ENCODE assay signal across 2 fruit fly cellular contexts in the genomic region with DNA sequence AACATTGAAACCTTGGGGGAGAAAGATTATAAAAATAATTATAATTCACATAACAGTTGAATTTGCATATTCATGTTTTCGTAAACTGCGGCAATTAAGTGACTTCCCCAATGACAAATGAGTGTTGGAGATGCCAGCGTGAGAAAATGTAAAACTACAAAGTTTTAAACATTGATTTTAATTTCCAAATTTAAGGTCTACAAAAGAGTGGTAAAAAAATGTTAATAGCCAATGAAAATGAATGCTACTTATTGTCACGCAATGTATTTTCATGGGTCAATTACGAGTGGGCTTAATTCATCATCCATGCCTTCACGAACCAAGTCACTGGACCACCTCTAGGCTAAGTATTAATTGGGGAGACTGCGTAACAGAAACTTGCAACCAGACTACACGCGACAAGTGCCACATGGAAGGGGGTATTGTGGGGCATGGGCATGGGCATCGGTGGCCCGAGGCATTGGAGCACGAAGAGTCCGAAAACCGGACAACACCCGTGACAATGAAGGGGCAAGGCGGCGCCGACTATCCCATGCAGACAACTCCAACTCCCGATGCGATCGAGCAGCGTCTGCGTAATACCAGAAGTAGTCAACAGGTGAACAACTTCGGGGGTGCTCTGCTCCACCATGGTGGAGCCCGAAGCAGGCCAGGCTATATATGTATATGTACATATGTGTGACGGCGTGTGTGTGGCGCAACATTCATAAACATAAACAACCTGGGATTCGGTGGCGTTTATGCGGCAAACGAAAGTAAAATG.
TF ChIP-seq lines count a peak whose summit lies in the region.

No protein-coding gene starts in this region.

TF ChIP-seq in whole organism, embryonic, 481 proteins besides CTCF, POLR2A, EP300 and RAD21 (continued from another document and continues in another):
- peak; percentile 3 for TF ChIP-seq Sry-β (GFP tag; optimal IDR thresholded peaks at IDR 0.05; lab: Kevin White, UChicago)
- no peak for TF ChIP-seq CG10979 (tag; optimal IDR thresholded peaks at IDR 0.05; lab: Kevin White, UChicago)
- no peak for TF ChIP-seq peb (GFP tag; IDR thresholded peaks at IDR 0.05; lab: Robert Waterston, UW)
- no peak for TF ChIP-seq mam (GFP tag; optimal IDR thresholded peaks at IDR 0.05; lab: Kevin White, UChicago)
- no peak for TF ChIP-seq Dfd (GFP tag; optimal IDR thresholded peaks at IDR 0.05; lab: Kevin White, UChicago)
- no peak for TF ChIP-seq CG30431 (GFP tag; optimal IDR thresholded peaks at IDR 0.05; lab: Kevin White, UChicago)
- TF ChIP-seq ken (GFP tag; IDR thresholded peaks at IDR 0.05; lab: Robert Waterston, UW): no peak
- TF ChIP-seq nom (GFP tag; optimal IDR thresholded peaks at IDR 0.05; lab: Kevin White, UChicago): no peak
- no peak for TF ChIP-seq schlank (tag; optimal IDR thresholded peaks at IDR 0.05; lab: Kevin White, UChicago)
- TF ChIP-seq CG10543 (GFP tag; optimal IDR thresholded peaks at IDR 0.05; lab: Kevin White, UChicago): peak; percentile 7
- TF ChIP-seq CG9817 (tag; optimal IDR thresholded peaks at IDR 0.05; lab: Kevin White, UChicago): no peak
- TF ChIP-seq CG17612 (GFP tag; IDR thresholded peaks at IDR 0.05; lab: Robert Waterston, UW): no peak
- peak; percentile 72 for TF ChIP-seq sens (GFP tag; lab: Kevin White, UChicago)
- TF ChIP-seq Eip74EF (GFP tag; optimal IDR thresholded peaks at IDR 0.05; lab: Kevin White, UChicago): no peak
- no peak for TF ChIP-seq lola (GFP tag; optimal IDR thresholded peaks at IDR 0.05; lab: Kevin White, UChicago)
- no peak for TF ChIP-seq rib (GFP tag; IDR thresholded peaks at IDR 0.05; lab: Robert Waterston, UW)
- no peak for TF ChIP-seq sob (GFP tag; IDR thresholded peaks at IDR 0.05; lab: Robert Waterston, UW)
- no peak for TF ChIP-seq tio (GFP tag; optimal IDR thresholded peaks at IDR 0.05; lab: Kevin White, UChicago)
- TF ChIP-seq knrl (GFP tag; IDR thresholded peaks at IDR 0.05; lab: Robert Waterston, UW; ENCODE audit: partially characterized antibody): peak; percentile 29; the same call in 1 of the 3 replicates
- TF ChIP-seq Optix (GFP tag; IDR thresholded peaks at IDR 0.05; lab: Robert Waterston, UW): 0 out of 3 replicates have a peak, but pooled peaks have one; percentile 8
- TF ChIP-seq mld (GFP tag; IDR thresholded peaks at IDR 0.05; lab: Robert Waterston, UW; ENCODE audit: partially characterized antibody): no peak
- peak; percentile 25 for TF ChIP-seq BEAF-32 (GFP tag; optimal IDR thresholded peaks at IDR 0.05; lab: Kevin White, UChicago)
- TF ChIP-seq CG7987 (GFP tag; optimal IDR thresholded peaks at IDR 0.05; lab: Kevin White, UChicago): no peak
- peak; percentile 22; the same call in 1 of the 2 replicates for TF ChIP-seq crol (GFP tag; IDR thresholded peaks at IDR 0.05; lab: Robert Waterston, UW)
- no peak for TF ChIP-seq CG12659 (GFP tag; optimal IDR thresholded peaks at IDR 0.05; lab: Kevin White, UChicago)
- no peak for TF ChIP-seq CG7745 (tag; optimal IDR thresholded peaks at IDR 0.05; lab: Kevin White, UChicago)
- no peak for TF ChIP-seq Aef1 (GFP tag; IDR thresholded peaks at IDR 0.05; lab: Robert Waterston, UW)
- no peak for TF ChIP-seq Six4 (GFP tag; optimal IDR thresholded peaks at IDR 0.05; lab: Kevin White, UChicago)
- no peak for TF ChIP-seq CG2712 (tag; optimal IDR thresholded peaks at IDR 0.05; lab: Kevin White, UChicago)
- TF ChIP-seq Doc2 (GFP tag; IDR thresholded peaks at IDR 0.05; lab: Robert Waterston, UW): no peak
- TF ChIP-seq CG7357 (GFP tag; IDR thresholded peaks at IDR 0.05; lab: Robert Waterston, UW): no peak
- TF ChIP-seq CG9932 (GFP tag; IDR thresholded peaks at IDR 0.05; lab: Robert Waterston, UW): no peak
- peak; percentile 60 for TF ChIP-seq Deaf1 (tag; optimal IDR thresholded peaks at IDR 0.05; lab: Kevin White, UChicago)
- no peak for TF ChIP-seq Fer1 (GFP tag; optimal IDR thresholded peaks at IDR 0.05; lab: Kevin White, UChicago)
- no peak for TF ChIP-seq Fer3 (tag; optimal IDR thresholded peaks at IDR 0.05; lab: Kevin White, UChicago)
- TF ChIP-seq so (GFP tag; IDR thresholded peaks at IDR 0.05; lab: Robert Waterston, UW): no peak
- TF ChIP-seq fd64A (GFP tag; optimal IDR thresholded peaks at IDR 0.05; lab: Kevin White, UChicago): no peak
- no peak for TF ChIP-seq emc (GFP tag; optimal IDR thresholded peaks at IDR 0.05; lab: Kevin White, UChicago)
- TF ChIP-seq ems (GFP tag; optimal IDR thresholded peaks at IDR 0.05; lab: Kevin White, UChicago): no peak
- TF ChIP-seq GATAe (GFP tag; conservative IDR thresholded peaks at IDR 0.05; lab: Robert Waterston, UW): no peak
- TF ChIP-seq kni (GFP tag; optimal IDR thresholded peaks at IDR 0.05; lab: Kevin White, UChicago): peak; percentile 38
- TF ChIP-seq grau (tag; optimal IDR thresholded peaks at IDR 0.05; lab: Kevin White, UChicago): no peak
- no peak for TF ChIP-seq dysf (GFP tag; IDR thresholded peaks at IDR 0.05; lab: Robert Waterston, UW)
- no peak for TF ChIP-seq btn (GFP tag; optimal IDR thresholded peaks at IDR 0.05; lab: Kevin White, UChicago)
- no peak for TF ChIP-seq odd (GFP tag; optimal IDR thresholded peaks at IDR 0.05; lab: Kevin White, UChicago)
- no peak for TF ChIP-seq CHES-1-like (GFP tag; optimal IDR thresholded peaks at IDR 0.05; lab: Kevin White, UChicago)
- TF ChIP-seq Atf3 (GFP tag; optimal IDR thresholded peaks at IDR 0.05; lab: Kevin White, UChicago): no peak
- no peak for TF ChIP-seq scrt (GFP tag; optimal IDR thresholded peaks at IDR 0.05; lab: Kevin White, UChicago)
- no peak for TF ChIP-seq gfzf (GFP tag; optimal IDR thresholded peaks at IDR 0.05; lab: Kevin White, UChicago)
- no peak for TF ChIP-seq HLH3B (GFP tag; IDR thresholded peaks at IDR 0.05; lab: Robert Waterston, UW)
- TF ChIP-seq HLHmδ (GFP tag; optimal IDR thresholded peaks at IDR 0.05; lab: Kevin White, UChicago): no peak
- no peak for TF ChIP-seq Hand (GFP tag; optimal IDR thresholded peaks at IDR 0.05; lab: Kevin White, UChicago)
- peak; percentile 45; the same call in 1 of the 2 replicates for TF ChIP-seq bowl (GFP tag; IDR thresholded peaks at IDR 0.05; lab: Robert Waterston, UW)
- no peak for TF ChIP-seq CG7839 (tag; optimal IDR thresholded peaks at IDR 0.05; lab: Kevin White, UChicago)
- TF ChIP-seq CG10959 (GFP tag; IDR thresholded peaks at IDR 0.05; lab: Robert Waterston, UW): no peak
- TF ChIP-seq sima (GFP tag; optimal IDR thresholded peaks at IDR 0.05; lab: Kevin White, UChicago): no peak
- 0 out of 2 replicates have a peak, but pooled peaks have one; percentile 32 for TF ChIP-seq Scr (GFP tag; IDR thresholded peaks at IDR 0.05; lab: Robert Waterston, UW; ENCODE audit: partially characterized antibody)
- no peak for TF ChIP-seq dmrt11E (tag; optimal IDR thresholded peaks at IDR 0.05; lab: Kevin White, UChicago)
- TF ChIP-seq Drgx (GFP tag; IDR thresholded peaks at IDR 0.05; lab: Robert Waterston, UW): peak; percentile 41; the same call in 1 of the 2 replicates
- peak; percentile 25 for TF ChIP-seq dmrt99B (tag; optimal IDR thresholded peaks at IDR 0.05; lab: Kevin White, UChicago)
- no peak for TF ChIP-seq sr (GFP tag; IDR thresholded peaks at IDR 0.05; lab: Robert Waterston, UW)
- no peak for TF ChIP-seq CG2678 (tag; optimal IDR thresholded peaks at IDR 0.05; lab: Kevin White, UChicago)
- no peak for TF ChIP-seq hbn (GFP tag; IDR thresholded peaks at IDR 0.05; lab: Robert Waterston, UW; ENCODE audit: partially characterized antibody)

TF ChIP-seq in whole organism, prepupa, 60 proteins besides CTCF, POLR2A, EP300 and RAD21 (continued from another document):
- TF ChIP-seq topi (GFP tag; optimal IDR thresholded peaks at IDR 0.05; lab: Kevin White, UChicago): no peak
- peak; percentile 47 for TF ChIP-seq acj6 (GFP tag; optimal IDR thresholded peaks at IDR 0.05; lab: Kevin White, UChicago)
- TF ChIP-seq Eip78C (GFP tag; lab: Kevin White, UChicago): peak; percentile 83
- peak; percentile 54; the same call in 2 of the 3 replicates for TF ChIP-seq CG6163 (GFP tag; IDR thresholded peaks at IDR 0.05; lab: Robert Waterston, UW)
- no peak for TF ChIP-seq CG16779 (tag; optimal IDR thresholded peaks at IDR 0.05; lab: Kevin White, UChicago)
- TF ChIP-seq CG31627 (GFP tag; optimal IDR thresholded peaks at IDR 0.05; lab: Kevin White, UChicago): no peak
- TF ChIP-seq CG8319 (GFP tag; optimal IDR thresholded peaks at IDR 0.05; lab: Kevin White, UChicago): no peak
- TF ChIP-seq Hr4 (GFP tag; optimal IDR thresholded peaks at IDR 0.05; lab: Kevin White, UChicago): peak; percentile 56
- no peak for TF ChIP-seq CG11762 (GFP tag; optimal IDR thresholded peaks at IDR 0.05; lab: Kevin White, UChicago; ENCODE audit: insufficient read depth)
- TF ChIP-seq Eip75B (GFP tag; optimal IDR thresholded peaks at IDR 0.05; lab: Kevin White, UChicago): no peak
- no peak for TF ChIP-seq dac (GFP tag; optimal IDR thresholded peaks at IDR 0.05; lab: Kevin White, UChicago)
- no peak for TF ChIP-seq CG4318 (GFP tag; optimal IDR thresholded peaks at IDR 0.05; lab: Kevin White, UChicago)
- no peak for TF ChIP-seq net (GFP tag; optimal IDR thresholded peaks at IDR 0.05; lab: Kevin White, UChicago)
- TF ChIP-seq CG10631 (GFP tag; optimal IDR thresholded peaks at IDR 0.05; lab: Kevin White, UChicago): no peak
- TF ChIP-seq lz (GFP tag; optimal IDR thresholded peaks at IDR 0.05; lab: Kevin White, UChicago): peak; percentile 6
- TF ChIP-seq Gug (GFP tag; IDR thresholded peaks at IDR 0.05; lab: Robert Waterston, UW): no peak
- TF ChIP-seq CG32006 (GFP tag; optimal IDR thresholded peaks at IDR 0.05; lab: Kevin White, UChicago): peak; percentile 31
- no peak for TF ChIP-seq CG7368 (GFP tag; optimal IDR thresholded peaks at IDR 0.05; lab: Kevin White, UChicago)
- TF ChIP-seq CG9139 (GFP tag; optimal IDR thresholded peaks at IDR 0.05; lab: Kevin White, UChicago): no peak
- no peak for TF ChIP-seq fkh (GFP tag; optimal IDR thresholded peaks at IDR 0.05; lab: Kevin White, UChicago)
- TF ChIP-seq fd85E (GFP tag; optimal IDR thresholded peaks at IDR 0.05; lab: Kevin White, UChicago): no peak
- TF ChIP-seq pdm3 (GFP tag; optimal IDR thresholded peaks at IDR 0.05; lab: Kevin White, UChicago): peak; percentile 63
- no peak for TF ChIP-seq Hr39 (GFP tag; optimal IDR thresholded peaks at IDR 0.05; lab: Kevin White, UChicago)
- TF ChIP-seq CG8632 (GFP tag; optimal IDR thresholded peaks at IDR 0.05; lab: Kevin White, UChicago): no peak
- TF ChIP-seq CG6792 (GFP tag; optimal IDR thresholded peaks at IDR 0.05; lab: Kevin White, UChicago): peak; percentile 26
- TF ChIP-seq CG3032 (tag; optimal IDR thresholded peaks at IDR 0.05; lab: Kevin White, UChicago): no peak
- TF ChIP-seq CG6276 (GFP tag; optimal IDR thresholded peaks at IDR 0.05; lab: Kevin White, UChicago): no peak
- TF ChIP-seq fd59A (GFP tag; optimal IDR thresholded peaks at IDR 0.05; lab: Kevin White, UChicago): no peak
- no peak for TF ChIP-seq svp (GFP tag; lab: Kevin White, UChicago)
- peak; percentile 22 for TF ChIP-seq Ets96B (tag; optimal IDR thresholded peaks at IDR 0.05; lab: Kevin White, UChicago)
- TF ChIP-seq Sox15 (GFP tag; optimal IDR thresholded peaks at IDR 0.05; lab: Kevin White, UChicago): no peak
- TF ChIP-seq CG3919 (GFP tag; optimal IDR thresholded peaks at IDR 0.05; lab: Kevin White, UChicago): peak; percentile 55
- TF ChIP-seq cyc (GFP tag; optimal IDR thresholded peaks at IDR 0.05; lab: Kevin White, UChicago): no peak
- TF ChIP-seq achi (GFP tag; optimal IDR thresholded peaks at IDR 0.05; lab: Kevin White, UChicago): peak; percentile 33
- no peak for TF ChIP-seq Blimp-1 (GFP tag; optimal IDR thresholded peaks at IDR 0.05; lab: Kevin White, UChicago)
- peak; percentile 48 for TF ChIP-seq CG15336 (GFP tag; IDR thresholded peaks at IDR 0.05; lab: Robert Waterston, UW)
- TF ChIP-seq CG6854 (GFP tag; optimal IDR thresholded peaks at IDR 0.05; lab: Kevin White, UChicago): peak; percentile 28
- TF ChIP-seq vri (GFP tag; optimal IDR thresholded peaks at IDR 0.05; lab: Kevin White, UChicago): no peak
- 0 out of 3 replicates have a peak, but pooled peaks have one; percentile 33 for TF ChIP-seq CG8119 (GFP tag; IDR thresholded peaks at IDR 0.05; lab: Robert Waterston, UW)
- TF ChIP-seq Sox102F (GFP tag; optimal IDR thresholded peaks at IDR 0.05; lab: Kevin White, UChicago): peak; percentile 22
